Worm (Caenorhabditis elegans) whole organism, L4 larva: ENCODE data around the gene Y105C5A.15.
A peak's percentile ranks its signal among the peaks of the same experiment; 100 is the strongest.
"Not testable (repeated sequence)": the region's sequence is repeated elsewhere in the genome, so short reads cannot be mapped to it uniquely, and the experiment has no call there.

ENCODE experiments used
- ZK546.5 ChIP-seq, 2 experiments: sonication (generic microtip); optimal IDR thresholded peaks; 2 replicates each; lab custom pipeline; 2017; ENCODE audit warnings: missing biosample characterization in 2 of 2, missing genetic modification characterization in 2 of 2
- egl-27 ChIP-seq: sonication (generic microtip); optimal IDR thresholded peaks from 3 replicates; lab custom pipeline; 2017; ENCODE audit warnings: missing biosample characterization, missing genetic modification reagents, missing genetic modification characterization
- hif-1 ChIP-seq, 2 experiments: sonication (generic microtip); optimal IDR thresholded peaks; 2 replicates each; lab custom pipeline; 2016 to 2017; ENCODE audit warnings: missing compliant biosample characterization in 2 of 2, missing genetic modification characterization in 2 of 2, missing genetic modification reagents in 2 of 2, missing genotype in 2 of 2, mild to moderate bottlenecking in 1 of 2
- jun-1 ChIP-seq: fragments of 150-350 bp; optimal IDR thresholded peaks from 2 replicates; lab custom pipeline; 2014; ENCODE audit warnings: missing biosample characterization, missing genetic modification reagents, missing genetic modification characterization
- lin-13 ChIP-seq: fragments of 150-350 bp; optimal IDR thresholded peaks from 2 replicates; lab custom pipeline; 2014; ENCODE audit warnings: missing biosample characterization, missing genetic modification reagents, missing genetic modification characterization
- lin-29 ChIP-seq: fragments of 200-800 bp; sonication (Bioruptor generic); IDR thresholded peaks from 2 replicates; pipeline ENCODE4 v1.3.6; 2022; ENCODE audit warnings: missing genetic modification reagents, missing genetic modification characterization, missing compliant biosample characterization
- mep-1 ChIP-seq: fragments of 150-350 bp; sonication (generic microtip); optimal IDR thresholded peaks from 3 replicates; lab custom pipeline; 2014; ENCODE audit warnings: missing biosample characterization, missing genetic modification characterization
- nhr-48 ChIP-seq: sonication (generic microtip); optimal IDR thresholded peaks from 2 replicates; lab custom pipeline; 2016; ENCODE audit warnings: mild to moderate bottlenecking, missing genetic modification characterization, missing compliant biosample characterization
- pha-4 ChIP-seq, 2 experiments: fragments of 150-350 bp in 1 of 2; fragments of 200-800 bp in 1 of 2; sonication (Bioruptor generic) in 1 of 2; IDR thresholded peaks in 1 of 2; optimal IDR thresholded peaks in 1 of 2; 2 replicates each; pipeline versions ENCODE4 v1.3.6 to Lab custom; 2014 to 2022; ENCODE audit warnings: missing genetic modification characterization in 2 of 2, missing genetic modification reagents in 2 of 2, missing biosample characterization in 1 of 2, missing compliant biosample characterization in 1 of 2
- spr-3 ChIP-seq: fragments of 200-800 bp; sonication (Bioruptor generic); optimal IDR thresholded peaks from 2 replicates; lab custom pipeline; 2018; ENCODE audit warnings: mild to moderate bottlenecking, missing genetic modification characterization, missing compliant biosample characterization
- unc-62 ChIP-seq, 3 experiments: fragments of 150-350 bp in 1 of 3; sonication (generic microtip); optimal IDR thresholded peaks in 2 of 3; peaks in 1 of 3; 1 replicate in 1 of 3; 2 replicates in 2 of 3; lab custom pipeline; 2014 to 2017; ENCODE audit warnings: missing biosample characterization in 3 of 3, missing genetic modification characterization in 3 of 3, missing genetic modification reagents in 3 of 3, missing genotype in 1 of 3
- zag-1 ChIP-seq: fragments of 150-350 bp; optimal IDR thresholded peaks from 2 replicates; lab custom pipeline; 2014; ENCODE audit warnings: missing biosample characterization, missing genetic modification characterization
- ztf-11 ChIP-seq: fragments of 150-350 bp; optimal IDR thresholded peaks from 2 replicates; lab custom pipeline; 2014; ENCODE audit warnings: missing biosample characterization, missing genetic modification characterization
- ztf-7 ChIP-seq: fragments of 150-350 bp; optimal IDR thresholded peaks from 2 replicates; lab custom pipeline; 2014; ENCODE audit warnings: missing biosample characterization, missing genetic modification characterization

- peak; percentile 57 for TF ChIP-seq lin-13 (GFP tag; lab: Kevin White, UChicago)
- peak; percentile 22 for TF ChIP-seq spr-3 (GFP tag; lab: Kevin White, UChicago)
- peak; percentile 64 for TF ChIP-seq ztf-7 (tag; lab: Kevin White, UChicago)
- TF ChIP-seq mep-1 (tag; lab: Kevin White, UChicago), result peak; percentile 86
- not testable (repeated sequence) for TF ChIP-seq ZK546.5 (tag; optimal IDR thresholded peaks at IDR 0.05; lab: Kevin White, UChicago); ztf-11 (tag; lab: Kevin White, UChicago); egl-27 (tag; lab: Kevin White, UChicago); unc-62 (tag; optimal IDR thresholded peaks at IDR 0.05; lab: Kevin White, UChicago)
- TF ChIP-seq pha-4 (GFP tag; IDR thresholded peaks at IDR 0.05; lab: Robert Waterston, UW), result peak; percentile 72
- peak; percentile 36 for TF ChIP-seq pha-4 (tag; optimal IDR thresholded peaks at IDR 0.05; lab: Kevin White, UChicago)
- peak; percentile 34 for TF ChIP-seq zag-1 (tag; lab: Kevin White, UChicago)
- peak; percentile 54; the same call in 1 of the 2 replicates for TF ChIP-seq lin-29 (GFP tag; lab: Robert Waterston, UW)
- TF ChIP-seq nhr-48 (tag; lab: Kevin White, UChicago), result peak; percentile 52
- peak in 1 of 2 experiments; percentile 64 for TF ChIP-seq hif-1 (tag; optimal IDR thresholded peaks at IDR 0.05; lab: Kevin White, UChicago)
- TF ChIP-seq unc-62 (GFP tag; optimal IDR thresholded peaks at IDR 0.05 in 1 of 2; lab: Kevin White, UChicago), result peak in 1 of 2 experiments; percentile 99
- peak; percentile 64 for TF ChIP-seq jun-1 (tag; lab: Kevin White, UChicago)
Observed at ce11 chrIV:15646418-15647220, 42.4 kb upstream of the Y105C5A.15 start, which contains the start of the genes Y105C5A.1268 and Y105C5A.1272.
